Worm (Caenorhabditis elegans): Measurements from ENCODE around the gene sre-35.

Gene sre-35

DNA sequence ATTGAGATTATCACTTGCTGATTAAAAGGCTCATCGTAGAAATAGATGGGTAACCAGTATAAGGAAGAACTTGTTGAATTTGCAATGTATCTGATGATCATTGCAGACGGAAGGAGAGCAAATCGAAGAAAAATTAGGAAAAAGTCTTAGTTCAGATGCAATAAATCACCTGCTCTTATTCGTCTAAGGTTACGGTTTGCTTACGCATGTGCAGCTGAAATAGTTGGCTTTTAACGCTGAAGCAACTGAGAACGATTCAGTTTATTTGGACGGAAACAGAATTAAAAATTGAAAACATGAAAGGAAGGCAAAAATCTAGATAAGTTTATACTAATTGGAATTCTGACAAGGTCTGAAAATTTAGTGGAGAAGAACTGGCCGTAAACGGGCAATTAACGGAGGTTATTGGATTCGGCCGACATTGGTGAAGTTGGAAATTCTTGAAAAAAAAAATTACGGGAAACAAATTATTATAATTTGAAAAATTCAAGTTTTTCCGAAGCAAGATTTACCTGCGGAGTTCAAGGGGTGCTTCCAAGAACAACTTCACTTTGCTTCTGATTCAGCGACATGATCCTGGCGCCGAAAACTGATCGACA, at the start of gene sre-35, which contains the start of gene sre-33:
Gene sre-35, minus strand, starts transcription at position 101 of the 599 bp plus-strand sequence.
Gene sre-33, plus strand, starts transcription at position 549 of the 599 bp plus-strand sequence.
- TF ChIP-seq ref-1 (GFP tag; conservative IDR thresholded peaks at IDR 0.05) = no peak
- no peak for TF ChIP-seq flt-1 (GFP tag; IDR thresholded peaks at IDR 0.05)
- TF ChIP-seq T22C8.4 (GFP tag; IDR thresholded peaks at IDR 0.05) = no peak
- TF ChIP-seq ztf-23 (GFP tag; IDR thresholded peaks at IDR 0.05) = no peak
- no peak for TF ChIP-seq klf-2 (GFP tag; conservative IDR thresholded peaks at IDR 0.05)
- no peak for TF ChIP-seq ztf-29 (GFP tag; IDR thresholded peaks at IDR 0.05)
- no peak for TF ChIP-seq med-1 (GFP tag; optimal IDR thresholded peaks at IDR 0.05; ENCODE audit: insufficient read depth)
- no peak for TF ChIP-seq cog-1 (tag; optimal IDR thresholded peaks at IDR 0.05)
- TF ChIP-seq tab-1 (GFP tag; IDR thresholded peaks at IDR 0.05) = no peak

DNA sequence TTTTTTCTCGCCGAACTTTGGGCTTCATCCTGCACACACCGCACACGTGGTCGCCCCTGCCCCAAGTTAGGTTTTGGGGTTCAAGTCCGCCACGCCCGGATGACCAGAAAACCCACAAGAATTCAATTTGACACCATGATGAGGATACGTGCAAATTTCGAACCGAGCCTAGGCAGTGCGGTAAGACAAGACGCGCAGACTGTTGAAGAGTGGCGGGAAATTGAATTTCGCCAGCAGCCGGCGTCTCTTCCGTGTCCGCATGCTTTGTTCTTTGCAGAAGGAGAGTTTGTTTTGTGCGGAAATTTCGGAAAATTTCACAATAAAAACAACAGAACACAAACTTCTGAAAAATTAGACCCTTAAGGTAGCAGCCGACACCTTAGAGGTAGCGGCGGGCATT, 47.3 kb upstream of the sre-35 start:
- TF ChIP-seq med-1 (GFP tag; optimal IDR thresholded peaks at IDR 0.05; ENCODE audit: insufficient read depth) = no peak
- TF ChIP-seq tab-1 (GFP tag; IDR thresholded peaks at IDR 0.05) = no peak
- no peak for TF ChIP-seq ztf-23 (GFP tag; IDR thresholded peaks at IDR 0.05)
- no peak for TF ChIP-seq cog-1 (tag; optimal IDR thresholded peaks at IDR 0.05)
- TF ChIP-seq flt-1 (GFP tag; IDR thresholded peaks at IDR 0.05) = no peak
- TF ChIP-seq ref-1 (GFP tag; conservative IDR thresholded peaks at IDR 0.05) = no peak
- no peak for TF ChIP-seq ztf-29 (GFP tag; IDR thresholded peaks at IDR 0.05)
- TF ChIP-seq klf-2 (GFP tag; conservative IDR thresholded peaks at IDR 0.05) = no peak
- no peak for TF ChIP-seq T22C8.4 (GFP tag; IDR thresholded peaks at IDR 0.05)

DNA sequence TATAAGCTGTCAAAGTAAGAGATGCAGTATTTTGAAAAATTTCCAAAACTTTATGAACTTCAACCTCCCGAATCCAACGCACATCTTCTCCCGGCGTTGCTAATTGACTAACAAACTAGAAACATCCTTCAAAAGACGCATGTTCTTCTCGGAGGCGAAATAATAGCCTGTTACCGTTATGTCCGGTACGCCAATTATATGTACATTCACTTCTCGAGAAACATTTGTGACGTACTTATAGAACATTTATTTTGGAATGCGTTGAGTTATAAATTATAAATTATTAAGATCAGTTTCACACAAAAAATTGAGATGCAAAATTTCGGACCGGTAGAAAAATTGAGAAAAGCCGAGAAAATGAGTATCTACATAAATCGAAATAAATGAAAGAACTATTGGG, 44.3 kb upstream of the sre-35 start, which contains the start of gene T21B4.3:
Gene T21B4.3, minus strand, starts transcription at position 101 of the 400 bp plus-strand sequence.
- TF ChIP-seq tab-1 (GFP tag; IDR thresholded peaks at IDR 0.05) (no peak), T22C8.4 (GFP tag; IDR thresholded peaks at IDR 0.05) (no peak), cog-1 (tag; optimal IDR thresholded peaks at IDR 0.05) (no peak), med-1 (GFP tag; optimal IDR thresholded peaks at IDR 0.05; ENCODE audit: insufficient read depth) (no peak), flt-1 (GFP tag; IDR thresholded peaks at IDR 0.05) (no peak), klf-2 (GFP tag; conservative IDR thresholded peaks at IDR 0.05) (no peak), ztf-29 (GFP tag; IDR thresholded peaks at IDR 0.05) (no peak), ztf-23 (GFP tag; IDR thresholded peaks at IDR 0.05) (no peak), ref-1 (GFP tag; conservative IDR thresholded peaks at IDR 0.05) (no peak)

DNA sequence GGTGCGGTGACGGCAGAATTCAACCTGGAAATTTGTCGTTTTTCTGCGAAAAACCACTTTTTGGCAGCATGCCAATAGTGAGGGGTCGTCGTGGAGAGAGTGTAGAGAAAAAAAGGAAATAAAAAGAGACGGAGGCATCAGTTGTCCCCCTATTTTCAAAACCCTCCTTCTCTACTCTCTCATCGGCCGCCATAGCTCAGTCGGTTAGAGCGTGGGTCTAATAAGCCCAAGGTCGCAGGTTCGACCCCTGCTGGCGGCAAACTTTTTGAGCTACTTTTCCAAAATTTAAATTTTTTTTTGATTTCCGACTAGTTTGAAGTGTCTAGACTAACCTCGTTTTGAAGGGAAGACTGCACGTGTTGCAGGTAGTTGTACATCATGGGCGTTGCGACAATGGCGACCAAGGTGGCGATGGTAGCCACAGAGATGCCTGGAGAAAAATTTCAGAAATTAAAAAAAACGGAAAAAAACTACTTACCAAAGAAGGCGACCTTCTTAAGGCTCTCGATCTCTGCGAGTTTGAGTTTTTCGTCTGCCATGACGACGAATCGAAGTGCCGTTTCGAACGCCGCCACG, 42.0 kb upstream of the sre-35 start, which contains the start of gene col-85:
Gene col-85, minus strand, starts transcription at position 540 of the 576 bp plus-strand sequence.
- peak; percentile 98 for TF ChIP-seq ztf-23 (GFP tag; IDR thresholded peaks at IDR 0.05)
- peak; percentile 73 for TF ChIP-seq med-1 (GFP tag; optimal IDR thresholded peaks at IDR 0.05; ENCODE audit: insufficient read depth)
- TF ChIP-seq tab-1 (GFP tag; IDR thresholded peaks at IDR 0.05) = peak; percentile 98
- peak; percentile 100 for TF ChIP-seq ztf-29 (GFP tag; IDR thresholded peaks at IDR 0.05)
- peak; percentile 97 for TF ChIP-seq flt-1 (GFP tag; IDR thresholded peaks at IDR 0.05)
- TF ChIP-seq klf-2 (GFP tag; conservative IDR thresholded peaks at IDR 0.05) = peak; percentile 98
- TF ChIP-seq T22C8.4 (GFP tag; IDR thresholded peaks at IDR 0.05) = peak; percentile 96
- peak; percentile 88 for TF ChIP-seq ref-1 (GFP tag; conservative IDR thresholded peaks at IDR 0.05)
- TF ChIP-seq cog-1 (tag; optimal IDR thresholded peaks at IDR 0.05) = peak; percentile 83

DNA sequence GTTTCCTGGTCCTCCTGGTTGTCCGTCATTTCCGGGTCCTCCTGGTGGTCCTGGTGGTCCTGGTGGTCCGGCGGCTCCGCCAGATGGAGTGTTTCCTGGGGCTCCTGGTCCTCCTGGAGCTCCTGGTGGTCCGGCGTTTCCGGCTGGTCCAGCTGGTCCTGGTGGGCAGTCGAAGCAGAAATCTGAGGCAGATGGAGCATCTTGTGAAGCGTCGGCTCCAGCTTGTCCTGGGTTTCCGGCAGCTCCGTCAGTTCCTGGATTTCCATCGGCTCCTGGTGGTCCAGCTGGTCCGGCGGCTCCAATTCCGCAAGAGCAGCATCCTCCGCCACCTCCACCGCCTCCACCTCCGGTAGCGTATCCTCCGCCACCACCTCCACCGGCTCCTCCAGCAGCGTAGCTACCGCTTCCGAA, 41.4 kb upstream of the sre-35 start:
- TF ChIP-seq ztf-23 (GFP tag; IDR thresholded peaks at IDR 0.05) = no peak
- TF ChIP-seq T22C8.4 (GFP tag; IDR thresholded peaks at IDR 0.05) = no peak

DNA sequence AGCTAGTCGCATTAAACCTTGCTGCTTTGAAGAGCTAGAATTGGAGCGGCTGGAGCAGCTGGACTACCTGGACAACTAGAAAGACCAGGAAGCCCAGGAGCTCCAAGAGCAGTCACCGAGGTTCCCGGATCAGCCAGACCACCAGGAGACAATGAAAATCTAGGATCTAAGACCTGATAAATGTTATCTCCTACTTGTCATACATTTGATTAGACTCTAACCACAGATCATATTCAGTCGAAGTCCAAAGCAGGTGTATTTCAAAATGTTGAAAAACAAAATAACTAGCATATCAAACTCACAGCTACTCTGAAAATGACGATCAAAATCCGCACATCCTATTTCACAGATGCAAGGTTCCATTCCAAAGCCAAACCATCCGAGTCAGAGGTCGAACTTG, 39.3 kb upstream of the sre-35 start, which contains the start of gene srz-6:
Gene srz-6, plus strand, starts transcription at position 301 of the 400 bp plus-strand sequence.
- TF ChIP-seq T22C8.4 (GFP tag; IDR thresholded peaks at IDR 0.05) = no peak
- TF ChIP-seq klf-2 (GFP tag; conservative IDR thresholded peaks at IDR 0.05) = no peak
- TF ChIP-seq cog-1 (tag; optimal IDR thresholded peaks at IDR 0.05) = no peak
- TF ChIP-seq ref-1 (GFP tag; conservative IDR thresholded peaks at IDR 0.05) = no peak

DNA sequence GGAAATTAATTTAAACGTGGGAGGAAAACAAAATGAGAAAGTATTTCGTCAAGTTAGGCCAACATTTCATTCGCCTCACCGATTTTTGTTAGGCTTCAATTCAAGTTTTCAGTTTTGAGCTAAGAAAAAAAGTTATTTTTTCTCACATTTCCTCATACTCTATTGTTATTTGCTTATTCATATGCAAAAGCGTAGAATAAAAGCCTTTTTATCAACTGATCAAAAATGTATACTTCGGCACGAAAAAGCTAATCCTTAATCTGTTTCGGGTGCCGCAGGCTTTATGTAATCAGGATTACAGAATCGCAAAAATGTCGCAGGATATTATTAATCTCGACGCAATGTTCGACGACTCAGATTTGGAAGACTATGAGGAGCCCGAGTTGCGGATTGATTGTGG, 37.2 kb upstream of the sre-35 start, which contains the start of gene T21B4.15:
Gene T21B4.15, plus strand, starts transcription at position 301 of the 400 bp plus-strand sequence.
- TF ChIP-seq tab-1 (GFP tag; IDR thresholded peaks at IDR 0.05) = no peak
- no peak for TF ChIP-seq ztf-29 (GFP tag; IDR thresholded peaks at IDR 0.05)
- TF ChIP-seq T22C8.4 (GFP tag; IDR thresholded peaks at IDR 0.05) = no peak
- no peak for TF ChIP-seq ref-1 (GFP tag; conservative IDR thresholded peaks at IDR 0.05)
- no peak for TF ChIP-seq ztf-23 (GFP tag; IDR thresholded peaks at IDR 0.05)
- TF ChIP-seq flt-1 (GFP tag; IDR thresholded peaks at IDR 0.05) = no peak
- no peak for TF ChIP-seq med-1 (GFP tag; optimal IDR thresholded peaks at IDR 0.05; ENCODE audit: insufficient read depth)
- no peak for TF ChIP-seq cog-1 (tag; optimal IDR thresholded peaks at IDR 0.05)
- no peak for TF ChIP-seq klf-2 (GFP tag; conservative IDR thresholded peaks at IDR 0.05)

DNA sequence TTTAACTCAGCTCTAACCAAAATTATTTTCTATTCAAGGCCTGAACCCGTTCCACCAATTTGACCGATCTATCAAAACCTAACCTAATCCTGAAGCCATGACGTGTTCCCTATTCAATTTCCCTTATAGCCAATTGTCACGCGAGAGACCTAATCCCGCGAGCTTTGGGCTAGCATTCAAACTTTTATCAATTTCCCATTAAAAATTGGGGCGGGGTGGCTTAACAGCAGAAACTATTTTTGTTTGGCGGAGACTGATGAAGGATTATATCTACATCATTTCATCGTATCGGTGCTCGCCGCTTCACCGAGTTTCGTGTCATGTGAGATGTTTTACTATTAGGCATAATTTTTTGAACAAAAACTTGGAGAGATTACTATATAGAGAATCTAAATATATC, 36.2 kb upstream of the sre-35 start:
- TF ChIP-seq tab-1 (GFP tag; IDR thresholded peaks at IDR 0.05) = no peak
- no peak for TF ChIP-seq med-1 (GFP tag; optimal IDR thresholded peaks at IDR 0.05; ENCODE audit: insufficient read depth)
- TF ChIP-seq flt-1 (GFP tag; IDR thresholded peaks at IDR 0.05) = no peak
- TF ChIP-seq T22C8.4 (GFP tag; IDR thresholded peaks at IDR 0.05) = no peak
- TF ChIP-seq ref-1 (GFP tag; conservative IDR thresholded peaks at IDR 0.05) = no peak
- TF ChIP-seq ztf-29 (GFP tag; IDR thresholded peaks at IDR 0.05) = no peak
- no peak for TF ChIP-seq ztf-23 (GFP tag; IDR thresholded peaks at IDR 0.05)
- no peak for TF ChIP-seq klf-2 (GFP tag; conservative IDR thresholded peaks at IDR 0.05)
- no peak for TF ChIP-seq cog-1 (tag; optimal IDR thresholded peaks at IDR 0.05)

DNA sequence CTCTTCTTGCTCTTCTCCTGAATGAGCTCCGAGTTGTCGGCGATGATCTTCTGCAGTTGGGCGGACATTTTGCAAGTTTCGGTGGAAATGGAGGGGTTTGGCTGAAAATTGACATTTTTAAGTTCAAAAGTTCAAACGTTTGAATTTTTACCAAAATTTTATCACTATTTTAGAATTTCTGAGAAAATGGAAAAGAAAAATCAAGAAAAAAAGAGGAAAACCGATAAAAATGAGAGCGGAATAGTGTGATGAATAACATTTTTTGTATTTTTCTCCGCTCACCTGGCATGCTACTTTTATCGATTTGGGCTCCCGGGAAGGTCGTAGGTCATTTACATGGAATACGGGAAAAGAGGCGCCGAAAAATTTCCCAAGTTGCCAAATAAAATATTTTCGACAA, 32.4 kb upstream of the sre-35 start, which contains the start of gene F15A4.10:
Gene F15A4.10, minus strand, starts transcription at position 101 of the 400 bp plus-strand sequence.
- TF ChIP-seq flt-1 (GFP tag; IDR thresholded peaks at IDR 0.05) (no peak), ztf-23 (GFP tag; IDR thresholded peaks at IDR 0.05) (no peak), T22C8.4 (GFP tag; IDR thresholded peaks at IDR 0.05) (no peak), ztf-29 (GFP tag; IDR thresholded peaks at IDR 0.05) (no peak), ref-1 (GFP tag; conservative IDR thresholded peaks at IDR 0.05) (no peak)
